Worm (Caenorhabditis elegans): Measurements from ENCODE around the gene M04B2.4.
A peak's percentile ranks its signal among the peaks of the same experiment; 100 is the strongest.

Gene M04B2.4

DNA sequence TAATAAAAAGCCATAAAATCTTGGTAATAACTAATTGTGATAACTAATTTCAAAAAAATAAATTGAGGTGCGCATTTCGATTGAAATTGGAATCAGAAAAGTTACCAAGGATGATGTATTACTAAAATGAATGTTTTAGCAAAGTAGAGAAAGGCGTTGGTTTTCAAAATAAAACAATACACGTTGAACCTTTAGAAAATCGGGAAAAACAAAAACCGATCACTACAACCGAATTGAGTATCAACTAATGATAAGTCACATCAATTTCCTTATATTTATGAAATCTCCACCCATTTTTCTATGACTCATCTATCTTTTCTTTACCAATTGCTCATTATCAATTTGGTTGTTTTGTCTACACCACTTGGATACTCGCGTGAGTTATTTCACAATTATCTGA lies 20.4 kb downstream of the M04B2.4 start, which contains the start of gene H21P03.10:
Gene H21P03.10, plus strand, starts transcription at position 301 of the 400 bp plus-strand sequence.
- TF ChIP-seq dmd-9 (GFP tag; IDR thresholded peaks at IDR 0.05) (no peak), lir-3 (tag; optimal IDR thresholded peaks at IDR 0.05) (no peak), rbr-2 (tag; optimal IDR thresholded peaks at IDR 0.05) (no peak), gei-8 (GFP tag; optimal IDR thresholded peaks at IDR 0.05) (no peak), Y5F2A.4 (GFP tag; optimal IDR thresholded peaks at IDR 0.05) (no peak), Y48G9A.11 (GFP tag; IDR thresholded peaks at IDR 0.05) (no peak), ceh-82 (tag; optimal IDR thresholded peaks at IDR 0.05) (no peak), egl-43 (GFP tag; IDR thresholded peaks at IDR 0.05) (no peak), saeg-2 (GFP tag; IDR thresholded peaks at IDR 0.05) (no peak), nhr-10 (tag; optimal IDR thresholded peaks at IDR 0.05) (no peak), ces-1 (GFP tag; optimal IDR thresholded peaks at IDR 0.05) (no peak), zag-1 (tag; optimal IDR thresholded peaks at IDR 0.05) (no peak), mxl-2 (GFP tag; conservative IDR thresholded peaks at IDR 0.05) (no peak), ceh-20 (GFP tag; IDR thresholded peaks at IDR 0.05) (no peak), mdl-1 (tag; optimal IDR thresholded peaks at IDR 0.05) (no peak), lin-29 (GFP tag; IDR thresholded peaks at IDR 0.05) (no peak), daf-8 (GFP tag; IDR thresholded peaks at IDR 0.05) (no peak), R02D3.7 (tag; optimal IDR thresholded peaks at IDR 0.05) (no peak), lin-39 (tag; optimal IDR thresholded peaks at IDR 0.05) (no peak), nhr-11 (tag; optimal IDR thresholded peaks at IDR 0.05) (no peak)

DNA sequence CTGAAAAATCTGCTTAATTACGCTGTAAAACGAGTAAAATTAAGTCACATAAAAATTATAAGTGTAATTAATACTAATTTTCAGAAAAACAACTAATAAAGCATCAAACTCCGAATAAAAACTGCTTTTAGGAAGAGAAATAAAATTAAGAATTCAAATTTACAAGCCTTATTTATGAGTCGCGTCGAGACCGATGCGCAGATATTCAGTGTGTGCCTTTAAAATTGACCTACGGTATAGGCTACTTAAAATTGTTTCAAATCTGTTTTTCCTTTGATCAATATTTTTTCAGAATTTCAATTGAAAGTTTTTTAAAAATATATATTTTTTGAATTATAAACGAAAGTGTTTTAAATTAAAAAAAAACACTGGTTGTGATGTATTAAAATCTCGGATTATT lies 22.7 kb downstream of the M04B2.4 start, which contains the start of gene sms-1:
Gene sms-1, minus strand, starts transcription at position 6 of the 400 bp plus-strand sequence.
- TF ChIP-seq nhr-111 (GFP tag; optimal IDR thresholded peaks at IDR 0.05) (no peak), D1046.2 (GFP tag; IDR thresholded peaks at IDR 0.05) (no peak), rbr-2 (tag; optimal IDR thresholded peaks at IDR 0.05) (no peak), unc-39 (tag; optimal IDR thresholded peaks at IDR 0.05) (no peak), ceh-28 (tag; optimal IDR thresholded peaks at IDR 0.05) (no peak), set-16 (GFP tag; IDR thresholded peaks at IDR 0.05) (no peak), ceh-32 (tag; optimal IDR thresholded peaks at IDR 0.05; ENCODE audit: poor library complexity) (no peak), ztf-7 (tag; optimal IDR thresholded peaks at IDR 0.05) (no peak), nhr-28 (tag; optimal IDR thresholded peaks at IDR 0.05) (no peak), hlh-30 (tag; optimal IDR thresholded peaks at IDR 0.05; ENCODE audit: insufficient read depth) (no peak), ceh-44 (GFP tag; IDR thresholded peaks at IDR 0.05) (no peak), nhr-41 (GFP tag; IDR thresholded peaks at IDR 0.05) (no peak), duxl-1 (tag; optimal IDR thresholded peaks at IDR 0.05; ENCODE audit: poor library complexity) (no peak), F44E2.7 (GFP tag; IDR thresholded peaks at IDR 0.05) (no peak), unc-62 (GFP tag; optimal IDR thresholded peaks at IDR 0.05 in 1 of 2) (no peak), unc-62 (tag; optimal IDR thresholded peaks at IDR 0.05) (no peak), fos-1 (tag; optimal IDR thresholded peaks at IDR 0.05) (no peak)

DNA sequence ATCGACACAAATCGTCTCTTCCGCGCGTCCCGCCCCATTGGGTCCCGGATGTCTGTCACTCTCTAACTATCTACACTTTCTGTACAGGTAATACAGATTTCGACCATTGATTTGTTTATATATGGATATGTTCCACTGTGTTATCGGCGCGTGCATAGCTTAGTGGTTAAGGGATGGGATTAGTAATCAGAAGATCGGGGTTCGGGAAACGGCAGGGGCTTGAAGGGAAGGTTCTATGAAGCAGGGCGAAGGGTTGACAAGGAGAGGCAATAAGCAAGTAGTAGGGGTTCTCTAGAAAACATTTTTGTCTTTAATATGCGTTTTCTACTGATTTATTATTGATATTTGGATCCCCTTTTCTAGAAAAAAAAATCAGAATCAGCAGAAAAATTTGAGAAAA lies 23.5 kb downstream of the M04B2.4 start:
- TF ChIP-seq lin-38 (GFP tag; IDR thresholded peaks at IDR 0.05) (peak; percentile 48), Y105C5A.15 (GFP tag; IDR thresholded peaks at IDR 0.05) (0 out of 2 replicates have a peak, but pooled peaks have one; percentile 42), Y48G9A.11 (GFP tag; IDR thresholded peaks at IDR 0.05) (0 out of 2 replicates have a peak, but pooled peaks have one; percentile 6)

DNA sequence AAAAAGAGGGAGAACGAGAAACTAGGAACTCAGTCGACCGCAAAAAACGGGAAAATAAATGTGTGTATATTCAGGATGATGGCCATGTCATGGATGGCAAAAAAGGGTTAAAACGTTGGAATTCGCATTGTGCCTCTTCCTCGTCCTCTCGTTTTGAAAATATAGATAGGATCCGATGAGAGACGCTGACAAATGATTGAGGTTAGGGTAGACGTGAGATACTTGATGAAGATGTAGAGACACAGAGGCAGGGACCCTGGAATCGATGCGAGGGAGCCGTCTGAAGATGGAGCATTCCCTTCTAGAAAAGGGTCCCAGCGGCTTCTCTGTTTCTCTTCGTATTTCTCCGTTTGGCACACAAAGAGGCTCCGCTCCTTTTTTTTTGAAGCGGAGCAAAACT lies 25.9 kb downstream of the M04B2.4 start:
- TF ChIP-seq mep-1 (tag; optimal IDR thresholded peaks at IDR 0.05) (peak; percentile 40), hmg-1.1 (GFP tag; IDR thresholded peaks at IDR 0.05) (peak; percentile 48; the same call in 1 of the 2 replicates), set-16 (GFP tag; IDR thresholded peaks at IDR 0.05) (no peak), ces-1 (GFP tag; optimal IDR thresholded peaks at IDR 0.05) (peak; percentile 22), unc-62 (GFP tag; optimal IDR thresholded peaks at IDR 0.05 in 1 of 2) (peak in 1 of 2 experiments; percentile 68), unc-62 (tag; optimal IDR thresholded peaks at IDR 0.05) (no peak), F37D6.2 (tag; optimal IDR thresholded peaks at IDR 0.05) (peak; percentile 21), rbr-2 (tag; optimal IDR thresholded peaks at IDR 0.05) (peak; percentile 35), lsy-2 (tag; optimal IDR thresholded peaks at IDR 0.05) (peak in 1 of 2 experiments; percentile 52), mes-2 (tag; optimal IDR thresholded peaks at IDR 0.05; ENCODE audit: poor library complexity, severe bottlenecking) (peak; percentile 18), ceh-28 (tag; optimal IDR thresholded peaks at IDR 0.05) (peak; percentile 20), tag-97 (GFP tag; IDR thresholded peaks at IDR 0.05) (no peak), nhr-11 (tag; optimal IDR thresholded peaks at IDR 0.05) (no peak), ctbp-1 (GFP tag; IDR thresholded peaks at IDR 0.05) (peak; percentile 62; the same call in 1 of the 2 replicates)

All from whole organism, L4 larva.